Fruit fly (Drosophila melanogaster) whole organism, adult: ENCODE measurements around the gene CG13689.

Experiments used
- CG11617 ChIP-seq: fragments of 200-800 bp; sonication (Bioruptor generic); optimal IDR thresholded peaks from 2 replicates; lab custom pipeline; 2017; ENCODE audit warnings: mild to moderate bottlenecking, missing biosample characterization, missing genetic modification reagents, missing genetic modification characterization
- CG12768 ChIP-seq: fragments of 200-800 bp; sonication (Bioruptor generic); optimal IDR thresholded peaks from 2 replicates; lab custom pipeline; 2017; ENCODE audit warnings: missing biosample characterization, missing genetic modification characterization, mild to moderate bottlenecking, moderate library complexity, missing genetic modification reagents
- CG14711 ChIP-seq: fragments of 200-800 bp; sonication (Bioruptor generic); optimal IDR thresholded peaks from 2 replicates; lab custom pipeline; 2018; ENCODE audit warnings: missing biosample characterization, mild to moderate bottlenecking, missing genetic modification characterization, moderate library complexity
- CG1620 ChIP-seq: fragments of 200-800 bp; sonication (Bioruptor generic); optimal IDR thresholded peaks from 2 replicates; lab custom pipeline; 2016; ENCODE audit warnings: missing biosample characterization, missing genetic modification characterization
- CG33017 ChIP-seq: fragments of 200-800 bp; sonication (Bioruptor generic); optimal IDR thresholded peaks from 2 replicates; lab custom pipeline; 2018; ENCODE audit warnings: missing biosample characterization, mild to moderate bottlenecking, missing genetic modification characterization, moderate library complexity
- CG5204 ChIP-seq: fragments of 200-800 bp; sonication (Bioruptor generic); optimal IDR thresholded peaks from 2 replicates; lab custom pipeline; 2016; ENCODE audit warnings: missing biosample characterization, missing genetic modification characterization
- CG7045 ChIP-seq: fragments of 200-800 bp; sonication (Bioruptor generic); optimal IDR thresholded peaks from 2 replicates; lab custom pipeline; 2017; ENCODE audit warnings: missing biosample characterization, mild to moderate bottlenecking, missing genetic modification characterization
- CG7101 ChIP-seq: fragments of 200-800 bp; sonication (Bioruptor generic); optimal IDR thresholded peaks from 2 replicates; lab custom pipeline; 2018; ENCODE audit warnings: missing biosample characterization, mild to moderate bottlenecking, missing genetic modification characterization, moderate library complexity
- Clk ChIP-seq: fragments of 200-800 bp; sonication (Bioruptor generic); optimal IDR thresholded peaks from 2 replicates; lab custom pipeline; 2017; ENCODE audit warnings: missing biosample characterization, missing genetic modification characterization
- Crg-1 ChIP-seq: fragments of 200-800 bp; sonication (Bioruptor generic); optimal IDR thresholded peaks from 2 replicates; lab custom pipeline; 2016; ENCODE audit warnings: missing biosample characterization, missing genetic modification characterization
- Hr96 ChIP-seq: fragments of 200-800 bp; sonication (Bioruptor generic); optimal IDR thresholded peaks from 2 replicates; lab custom pipeline; 2016; ENCODE audit warnings: missing biosample characterization, missing genetic modification characterization
- Mnt ChIP-seq: fragments of 200-800 bp; sonication (Bioruptor generic); optimal IDR thresholded peaks from 2 replicates; lab custom pipeline; 2016; ENCODE audit warnings: missing biosample characterization, mild to moderate bottlenecking, missing genetic modification characterization
- bab1 ChIP-seq: fragments of 200-800 bp; sonication (Bioruptor generic); optimal IDR thresholded peaks from 3 replicates; lab custom pipeline; 2019; ENCODE audit warnings: missing biosample characterization, mild to moderate bottlenecking, missing genetic modification characterization, moderate library complexity
- cic ChIP-seq: fragments of 200-800 bp; sonication (Bioruptor generic); optimal IDR thresholded peaks from 2 replicates; lab custom pipeline; 2017; ENCODE audit warnings: missing biosample characterization, mild to moderate bottlenecking, missing genetic modification characterization, moderate library complexity
- cnc ChIP-seq, 2 experiments: fragments of >200 bp; optimal IDR thresholded peaks; 2 replicates each; lab custom pipeline; 2017
- kay ChIP-seq: fragments of 200-800 bp; sonication (Bioruptor generic); peaks from one replicate; lab custom pipeline; 2016; ENCODE audit warnings: missing biosample characterization, missing genetic modification characterization, borderline replicate concordance
- ovo ChIP-seq: fragments of 200-800 bp; sonication (Bioruptor generic); optimal IDR thresholded peaks from 2 replicates; lab custom pipeline; 2016; ENCODE audit warnings: missing biosample characterization, missing genetic modification characterization
- pad ChIP-seq: fragments of 200-800 bp; sonication (Bioruptor generic); optimal IDR thresholded peaks from 3 replicates; lab custom pipeline; 2017; ENCODE audit warnings: missing biosample characterization, missing genetic modification characterization, mild to moderate bottlenecking, moderate library complexity, missing genetic modification reagents
- tj ChIP-seq: fragments of 200-800 bp; sonication (Bioruptor generic); optimal IDR thresholded peaks from 3 replicates; lab custom pipeline; 2017; ENCODE audit warnings: missing biosample characterization, mild to moderate bottlenecking, missing genetic modification characterization, moderate library complexity
- toe ChIP-seq: fragments of 200-800 bp; sonication (Bioruptor generic); optimal IDR thresholded peaks from 2 replicates; lab custom pipeline; 2016; ENCODE audit warnings: missing biosample characterization, missing genetic modification characterization

CG13689 gene

DNA sequence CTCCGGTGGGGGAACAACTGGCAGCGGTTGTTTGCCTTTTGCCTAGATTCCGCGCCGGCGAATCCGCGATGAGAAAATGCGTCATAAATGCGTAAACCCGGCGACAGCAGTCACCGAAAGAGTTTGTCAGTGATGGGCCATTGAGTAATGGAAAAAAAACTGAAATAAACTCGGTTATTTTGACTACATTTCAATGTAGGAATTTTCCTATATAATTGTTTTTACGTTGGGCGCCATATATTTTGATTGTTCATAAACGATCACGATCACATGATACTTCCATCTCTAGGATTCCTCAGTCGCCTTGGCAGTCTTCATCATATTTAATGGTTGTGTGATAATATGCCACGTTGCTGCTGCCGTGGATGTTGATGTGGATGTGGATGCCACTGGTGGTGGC lies 5.5 kb downstream of the CG13689 start:
- no peak for TF ChIP-seq Clk (GFP tag; lab: Kevin White, UChicago)
- no peak for TF ChIP-seq pad (GFP tag; lab: Kevin White, UChicago)
- TF ChIP-seq CG7045 (GFP tag; lab: Kevin White, UChicago) = no peak
- no peak for TF ChIP-seq cic
- no peak for TF ChIP-seq CG11617 (GFP tag; lab: Kevin White, UChicago)
- TF ChIP-seq CG7101 (tag; lab: Kevin White, UChicago) = no peak
- TF ChIP-seq CG12768 = no peak
- no peak for TF ChIP-seq Crg-1 (GFP tag; lab: Kevin White, UChicago)
- TF ChIP-seq ovo (GFP tag; lab: Kevin White, UChicago) = no peak

DNA sequence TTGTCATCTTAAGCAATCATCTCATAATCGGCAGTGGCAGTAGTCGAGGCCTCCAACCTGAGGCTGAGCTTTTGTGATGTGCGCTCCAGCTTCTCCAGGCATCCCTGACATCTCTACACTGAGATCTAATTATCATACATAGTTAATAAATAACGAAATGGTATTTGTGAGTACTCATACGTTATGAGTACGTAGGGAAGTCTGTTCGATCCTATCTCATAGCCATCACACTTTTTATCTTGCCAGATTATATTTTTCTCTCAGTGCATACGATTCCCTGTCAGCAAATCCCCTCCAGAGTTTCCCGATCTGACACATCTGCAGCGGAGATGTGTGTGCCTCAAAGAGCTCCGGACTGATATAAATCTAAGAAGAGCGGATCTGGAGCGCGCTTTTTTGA lies 6.9 kb downstream of the CG13689 start:
- TF ChIP-seq CG7045 (GFP tag; lab: Kevin White, UChicago) = no peak
- no peak for TF ChIP-seq kay
- no peak for TF ChIP-seq bab1 (GFP tag; lab: Kevin White, UChicago)
- TF ChIP-seq cnc (optimal IDR thresholded peaks at IDR 0.05; lab: Kevin White, UChicago) = no peak
- TF ChIP-seq cic = no peak
- TF ChIP-seq CG11617 (GFP tag; lab: Kevin White, UChicago) = no peak
- TF ChIP-seq pad (GFP tag; lab: Kevin White, UChicago) = no peak
- no peak for TF ChIP-seq toe (GFP tag; lab: Kevin White, UChicago)
- TF ChIP-seq tj (GFP tag; lab: Kevin White, UChicago) = no peak
- TF ChIP-seq Hr96 (GFP tag; lab: Kevin White, UChicago) = no peak
- no peak for TF ChIP-seq CG14711
- TF ChIP-seq Clk (GFP tag; lab: Kevin White, UChicago) = no peak
- TF ChIP-seq CG33017 (tag; lab: Kevin White, UChicago) = no peak
- TF ChIP-seq CG7101 (tag; lab: Kevin White, UChicago) = no peak
- no peak for TF ChIP-seq ovo (GFP tag; lab: Kevin White, UChicago)
- TF ChIP-seq CG12768 = no peak
- TF ChIP-seq Mnt (GFP tag; lab: Kevin White, UChicago) = no peak

DNA sequence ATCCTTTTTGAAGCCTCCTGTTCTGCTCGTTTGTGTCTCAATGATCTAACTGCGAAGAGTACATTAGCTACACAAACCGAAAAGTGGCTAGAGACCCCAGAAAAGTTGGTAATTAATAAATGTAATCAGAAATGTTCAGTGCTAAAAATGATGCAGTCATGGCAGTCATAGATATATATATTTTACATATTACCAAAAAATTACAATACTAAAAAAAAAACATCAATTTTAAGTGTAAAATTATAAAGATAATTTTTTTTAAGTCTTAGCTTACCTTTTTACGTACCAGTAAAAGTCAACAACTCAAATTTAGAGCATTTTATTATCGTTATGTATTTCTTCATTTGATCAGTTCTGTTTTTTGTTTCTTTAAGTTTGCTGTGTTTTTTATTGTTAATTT lies 10.2 kb downstream of the CG13689 start:
- TF ChIP-seq CG12768 (no peak), Crg-1 (GFP tag; lab: Kevin White, UChicago) (no peak), CG7101 (tag; lab: Kevin White, UChicago) (no peak), cic (no peak), CG33017 (tag; lab: Kevin White, UChicago) (no peak), cnc (optimal IDR thresholded peaks at IDR 0.05; lab: Kevin White, UChicago) (no peak), ovo (GFP tag; lab: Kevin White, UChicago) (no peak), Hr96 (GFP tag; lab: Kevin White, UChicago) (no peak), CG5204 (no peak), CG11617 (GFP tag; lab: Kevin White, UChicago) (no peak), toe (GFP tag; lab: Kevin White, UChicago) (no peak), Clk (GFP tag; lab: Kevin White, UChicago) (no peak), tj (GFP tag; lab: Kevin White, UChicago) (no peak)

DNA sequence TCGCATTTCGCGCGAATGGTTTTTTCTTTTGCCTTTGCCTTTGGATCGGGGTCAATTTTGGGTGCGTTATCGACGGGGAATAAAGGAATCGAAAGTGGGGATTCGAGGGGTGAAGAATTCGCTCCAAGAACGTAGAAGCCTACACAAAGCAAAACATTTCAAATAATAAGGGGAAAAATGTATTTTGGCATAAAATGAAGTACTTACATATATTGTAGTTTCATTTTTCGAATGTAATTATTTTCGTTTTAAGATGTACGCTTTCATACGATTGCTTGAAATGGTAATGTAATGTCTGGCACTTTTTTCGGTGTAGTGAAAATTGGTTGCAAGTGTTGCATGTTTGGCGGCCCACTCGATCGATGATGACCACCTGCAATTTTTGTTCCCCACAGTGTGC lies 12.4 kb downstream of the CG13689 start:
- TF ChIP-seq CG1620 = no peak
- TF ChIP-seq CG11617 (GFP tag; lab: Kevin White, UChicago) = no peak
- no peak for TF ChIP-seq CG33017 (tag; lab: Kevin White, UChicago)
- TF ChIP-seq Clk (GFP tag; lab: Kevin White, UChicago) = no peak
- TF ChIP-seq Mnt (GFP tag; lab: Kevin White, UChicago) = no peak
- TF ChIP-seq cnc (optimal IDR thresholded peaks at IDR 0.05; lab: Kevin White, UChicago) = no peak
- TF ChIP-seq CG7045 (GFP tag; lab: Kevin White, UChicago) = no peak

DNA sequence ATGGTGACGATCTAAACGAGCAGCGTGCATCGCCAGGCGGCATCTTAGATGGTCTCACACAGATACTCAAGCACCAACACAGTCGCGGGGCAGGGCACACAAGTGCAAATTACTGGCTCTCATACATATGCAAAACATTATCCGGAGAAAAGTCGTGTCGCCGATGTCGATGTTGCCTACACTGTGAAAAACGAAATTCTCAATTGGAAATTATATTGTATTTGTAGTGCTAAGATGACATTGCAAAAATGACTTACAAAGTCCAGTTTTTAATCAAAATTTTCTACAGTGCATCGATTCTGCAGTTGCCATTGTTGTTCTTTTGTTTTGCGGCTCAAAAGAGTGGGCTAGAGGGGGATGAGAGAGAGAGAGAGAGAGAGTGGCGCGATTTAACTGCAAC lies 17.1 kb downstream of the CG13689 start:
- TF ChIP-seq CG14711 = no peak
- no peak for TF ChIP-seq toe (GFP tag; lab: Kevin White, UChicago)
- no peak for TF ChIP-seq Crg-1 (GFP tag; lab: Kevin White, UChicago)
- no peak for TF ChIP-seq CG1620
- no peak for TF ChIP-seq CG33017 (tag; lab: Kevin White, UChicago)

DNA sequence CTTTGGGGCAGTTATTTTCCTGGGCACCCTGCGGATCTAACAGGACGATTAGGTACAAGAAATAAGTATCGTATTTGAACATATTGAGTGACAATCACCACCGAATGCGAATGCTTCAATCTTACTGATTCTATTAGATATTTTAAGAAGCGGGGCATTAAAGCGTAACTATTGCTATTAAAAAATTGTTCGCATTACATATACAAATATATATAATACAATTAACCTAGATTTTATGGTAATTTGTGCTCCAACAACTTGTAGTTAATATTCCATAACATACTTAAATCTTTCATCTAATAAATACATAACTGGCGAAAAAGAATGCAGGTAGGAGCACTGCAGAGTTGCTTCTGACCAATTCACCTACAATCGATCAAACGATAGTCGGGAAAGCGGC lies 18.5 kb downstream of the CG13689 start, which contains the start of gene lectin-21Cb:
Gene lectin-21Cb, minus strand, starts transcription at position 101 of the 400 bp plus-strand sequence.
- TF ChIP-seq CG33017 (tag; lab: Kevin White, UChicago) = no peak
- TF ChIP-seq toe (GFP tag; lab: Kevin White, UChicago) = no peak
- no peak for TF ChIP-seq CG1620
- TF ChIP-seq Clk (GFP tag; lab: Kevin White, UChicago) = no peak
- TF ChIP-seq Mnt (GFP tag; lab: Kevin White, UChicago) = no peak
- no peak for TF ChIP-seq kay
- no peak for TF ChIP-seq CG7045 (GFP tag; lab: Kevin White, UChicago)
- TF ChIP-seq CG7101 (tag; lab: Kevin White, UChicago) = no peak
- TF ChIP-seq tj (GFP tag; lab: Kevin White, UChicago) = no peak
- TF ChIP-seq bab1 (GFP tag; lab: Kevin White, UChicago) = no peak
- TF ChIP-seq cnc (optimal IDR thresholded peaks at IDR 0.05; lab: Kevin White, UChicago) = no peak
- no peak for TF ChIP-seq CG12768
- no peak for TF ChIP-seq CG11617 (GFP tag; lab: Kevin White, UChicago)
- TF ChIP-seq Hr96 (GFP tag; lab: Kevin White, UChicago) = no peak
- no peak for TF ChIP-seq pad (GFP tag; lab: Kevin White, UChicago)
- no peak for TF ChIP-seq CG5204
- no peak for TF ChIP-seq cic
- no peak for TF ChIP-seq ovo (GFP tag; lab: Kevin White, UChicago)
- TF ChIP-seq Crg-1 (GFP tag; lab: Kevin White, UChicago) = no peak
- no peak for TF ChIP-seq CG14711
